Fruit fly (Drosophila melanogaster): Measurements from ENCODE around the gene CG33664.
"Not testable (repeated sequence)": the region's sequence is repeated elsewhere in the genome, so short reads cannot be mapped to it uniquely, and the experiment has no call there.

CG33664 gene

dm6 chrX:6365632-6366356, 18.2 kb upstream of the CG33664 start, which contains the start of the genes swa and Marf:
Gene swa, minus strand, starts transcription at chrX:6365708.
Gene Marf, plus strand, starts transcription at chrX:6365949.
- TF ChIP-seq usp (GFP tag; optimal IDR thresholded peaks at IDR 0.05) (no peak), pan (optimal IDR thresholded peaks at IDR 0.05) (no peak), Dll (optimal IDR thresholded peaks at IDR 0.05) (no peak), EcR (GFP tag; optimal IDR thresholded peaks at IDR 0.05) (no peak), CG8478 (optimal IDR thresholded peaks at IDR 0.05) (no peak), psq (optimal IDR thresholded peaks at IDR 0.05) (no peak)

dm6 chrX:6366357-6366691, 17.7 kb upstream of the CG33664 start:
- no peak for TF ChIP-seq pan (optimal IDR thresholded peaks at IDR 0.05)
- no peak for TF ChIP-seq usp (GFP tag; optimal IDR thresholded peaks at IDR 0.05)
- TF ChIP-seq CG8478 (optimal IDR thresholded peaks at IDR 0.05), result no peak
- TF ChIP-seq psq (optimal IDR thresholded peaks at IDR 0.05), result no peak
- TF ChIP-seq Dll (optimal IDR thresholded peaks at IDR 0.05), result no peak
- TF ChIP-seq EcR (GFP tag; optimal IDR thresholded peaks at IDR 0.05), result no peak

- TF ChIP-seq pan (optimal IDR thresholded peaks at IDR 0.05), result no peak
- TF ChIP-seq CG8478 (optimal IDR thresholded peaks at IDR 0.05), result no peak
- TF ChIP-seq EcR (GFP tag; optimal IDR thresholded peaks at IDR 0.05), result no peak
- no peak for TF ChIP-seq usp (GFP tag; optimal IDR thresholded peaks at IDR 0.05)
- no peak for TF ChIP-seq Dll (optimal IDR thresholded peaks at IDR 0.05)
- TF ChIP-seq psq (optimal IDR thresholded peaks at IDR 0.05), result no peak
These were observed 11.2 kb upstream of the CG33664 start, which contains the start of gene PpV for dm6 chrX:6372769-6373197. Gene PpV, minus strand, starts transcription at chrX:6372915.

- TF ChIP-seq CG8478 (optimal IDR thresholded peaks at IDR 0.05) (no peak), Dll (optimal IDR thresholded peaks at IDR 0.05) (no peak), psq (optimal IDR thresholded peaks at IDR 0.05) (no peak)
These were observed 8.4 kb upstream of the CG33664 start for dm6 chrX:6375636-6376035.

dm6 chrX:6376748-6377147, 7.3 kb upstream of the CG33664 start:
- TF ChIP-seq Dll (optimal IDR thresholded peaks at IDR 0.05) (no peak), usp (GFP tag; optimal IDR thresholded peaks at IDR 0.05) (no peak), EcR (GFP tag; optimal IDR thresholded peaks at IDR 0.05) (no peak), CG8478 (optimal IDR thresholded peaks at IDR 0.05) (no peak), pan (optimal IDR thresholded peaks at IDR 0.05) (no peak), psq (optimal IDR thresholded peaks at IDR 0.05) (no peak)

dm6 chrX:6400000-6400399, 16.0 kb downstream of the CG33664 start, which contains the start of gene CG33669:
Gene CG33669, minus strand, starts transcription at chrX:6400100.
- TF ChIP-seq psq, Dll, pan (optimal IDR thresholded peaks at IDR 0.05): not testable (repeated sequence)

- not testable (repeated sequence) for TF ChIP-seq usp (GFP tag; optimal IDR thresholded peaks at IDR 0.05); psq (optimal IDR thresholded peaks at IDR 0.05); Dll (optimal IDR thresholded peaks at IDR 0.05)
These were observed 35.3 kb downstream of the CG33664 start, which contains the start of gene CG33668 for dm6 chrX:6419334-6419733. Gene CG33668, minus strand, starts transcription at chrX:6419434.
